Fruit fly (Drosophila melanogaster) S2 (cell line): ENCODE data around the gene CG4009.

ENCODE experiments used
- CG8478 ChIP-seq: fragments of >200 bp; optimal IDR thresholded peaks from 2 replicates; lab custom pipeline; 2018
- CTCF ChIP-seq, 2 experiments: fragments of >200 bp; optimal IDR thresholded peaks; 2 replicates each; lab custom pipeline; 2018

DNA sequence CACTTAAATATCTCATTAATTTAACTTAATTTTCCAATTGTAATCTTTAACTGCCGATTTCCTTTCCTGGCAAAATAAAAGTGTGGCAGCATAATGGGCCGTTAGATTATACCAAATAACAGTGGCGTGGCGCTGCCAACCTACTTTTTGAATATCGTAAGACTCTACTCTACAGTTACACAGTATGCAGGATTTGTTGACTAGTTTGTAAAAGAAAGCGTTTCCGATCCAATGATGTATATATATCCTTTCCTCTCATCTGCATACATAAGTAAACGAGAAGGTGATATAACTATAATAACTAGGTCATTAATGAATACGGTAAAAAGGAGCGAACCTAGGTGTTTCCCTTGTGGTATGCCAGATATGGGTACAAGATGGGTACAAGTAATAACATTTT, 44.1 kb downstream of the CG4009 start, which contains the start of gene EMC2B:
- TF ChIP-seq CG8478 (lab: Kevin White, UChicago) (no peak), CTCF (optimal IDR thresholded peaks at IDR 0.05; lab: Kevin White, UChicago) (no peak)
